Worm (Caenorhabditis elegans) whole organism, L4 larva: ENCODE results near the gene nhr-123.

Source experiments
- F10B5.3 ChIP-seq: sonication (generic microtip); optimal IDR thresholded peaks from 2 replicates; lab custom pipeline; 2016; ENCODE audit warnings: mild to moderate bottlenecking, missing genetic modification characterization, missing compliant biosample characterization
- R02D3.7 ChIP-seq: fragments of 150-350 bp; sonication (generic microtip); optimal IDR thresholded peaks from 3 replicates; lab custom pipeline; 2014; ENCODE audit warnings: missing biosample characterization, missing genetic modification characterization
- Y105C5A.15 ChIP-seq: fragments of 200-800 bp; sonication (Bioruptor generic); IDR thresholded peaks from 2 replicates; pipeline ENCODE4 v1.3.6; 2022; ENCODE audit warnings: missing genetic modification characterization, missing compliant biosample characterization
- Y5F2A.4 ChIP-seq: fragments of 200-800 bp; sonication (Bioruptor generic); optimal IDR thresholded peaks from 2 replicates; lab custom pipeline; 2018; ENCODE audit warnings: mild to moderate bottlenecking, missing genetic modification characterization, missing compliant biosample characterization
- Y75B8A.6 ChIP-seq: fragments of 200-800 bp; sonication (Bioruptor generic); IDR thresholded peaks from 2 replicates; pipeline ENCODE4 v1.3.6; 2022; ENCODE audit warnings: missing genetic modification reagents, missing genetic modification characterization, missing compliant biosample characterization
- ZK546.5 ChIP-seq, 2 experiments: sonication (generic microtip); optimal IDR thresholded peaks; 2 replicates each; lab custom pipeline; 2017; ENCODE audit warnings: missing biosample characterization in 2 of 2, missing genetic modification characterization in 2 of 2
- aha-1 ChIP-seq: fragments of 150-350 bp; peaks from one replicate; lab custom pipeline; 2014; ENCODE audit warnings: missing biosample characterization, missing genetic modification characterization
- ceh-20 ChIP-seq: fragments of 200-800 bp; sonication (Bioruptor generic); IDR thresholded peaks from 2 replicates; pipeline ENCODE4 v1.3.6; 2022; ENCODE audit warnings: missing genetic modification reagents, missing genetic modification characterization, missing compliant biosample characterization
- ceh-28 ChIP-seq: fragments of 150-350 bp; optimal IDR thresholded peaks from 2 replicates; lab custom pipeline; 2014; ENCODE audit warnings: missing biosample characterization, missing genetic modification reagents, missing genetic modification characterization
- daf-12 ChIP-seq: fragments of 150-350 bp; optimal IDR thresholded peaks from 2 replicates; lab custom pipeline; 2014; ENCODE audit warnings: missing biosample characterization, missing genetic modification reagents, missing genetic modification characterization
- daf-16 ChIP-seq, 3 experiments: sonication (generic microtip); optimal IDR thresholded peaks; 2 replicates each; lab custom pipeline; 2016 to 2017; ENCODE audit warnings: missing genetic modification characterization in 3 of 3, missing genetic modification reagents in 3 of 3, mild to moderate bottlenecking in 2 of 3, missing compliant biosample characterization in 2 of 3, missing biosample characterization in 1 of 3, moderate library complexity in 1 of 3
- daf-19 ChIP-seq: fragments of 200-800 bp; sonication (Bioruptor generic); conservative IDR thresholded peaks from 2 replicates; pipeline ENCODE4 v1.3.6; 2022; ENCODE audit warnings: missing genetic modification characterization, missing compliant biosample characterization
- dmd-6 ChIP-seq: fragments of 200-800 bp; sonication (Bioruptor generic); IDR thresholded peaks from 2 replicates; pipeline ENCODE4 v1.3.6; 2022; ENCODE audit warnings: missing genetic modification reagents, missing genetic modification characterization, missing compliant biosample characterization
- dpl-1 ChIP-seq: fragments of 150-350 bp; optimal IDR thresholded peaks from 2 replicates; lab custom pipeline; 2014; ENCODE audit warnings: missing biosample characterization, missing genetic modification reagents, missing genetic modification characterization
- dve-1 ChIP-seq: sonication (generic microtip); optimal IDR thresholded peaks from 2 replicates; lab custom pipeline; 2017; ENCODE audit warnings: antibody characterized with exemption, mild to moderate bottlenecking, missing genetic modification characterization, missing compliant biosample characterization; ENCODE audit not compliant: insufficient read depth
- egl-27 ChIP-seq: sonication (generic microtip); optimal IDR thresholded peaks from 3 replicates; lab custom pipeline; 2017; ENCODE audit warnings: missing biosample characterization, missing genetic modification reagents, missing genetic modification characterization
- egl-43 ChIP-seq: fragments of 200-800 bp; sonication (Bioruptor generic); IDR thresholded peaks from 2 replicates; pipeline ENCODE4 v1.3.6; 2022; ENCODE audit warnings: missing genetic modification reagents, missing genetic modification characterization, missing compliant biosample characterization
- hmg-1.1 ChIP-seq: fragments of 200-800 bp; sonication (Bioruptor generic); IDR thresholded peaks from 2 replicates; pipeline ENCODE4 v1.3.6; 2022; ENCODE audit warnings: missing genetic modification reagents, missing genetic modification characterization, missing compliant biosample characterization
- jun-1 ChIP-seq: fragments of 150-350 bp; optimal IDR thresholded peaks from 2 replicates; lab custom pipeline; 2014; ENCODE audit warnings: missing biosample characterization, missing genetic modification reagents, missing genetic modification characterization
- lim-7 ChIP-seq: fragments of 200-800 bp; sonication (Bioruptor generic); IDR thresholded peaks from 2 replicates; pipeline ENCODE4 v1.3.6; 2022; ENCODE audit warnings: missing genetic modification characterization, missing compliant biosample characterization
- lin-1 ChIP-seq: fragments of 200-800 bp; sonication (Bioruptor generic); IDR thresholded peaks from 2 replicates; pipeline ENCODE4 v1.3.6; 2022; ENCODE audit warnings: missing genetic modification reagents, missing genetic modification characterization, missing compliant biosample characterization
- lir-3 ChIP-seq: sonication (generic microtip); optimal IDR thresholded peaks from 2 replicates; lab custom pipeline; 2016; ENCODE audit warnings: mild to moderate bottlenecking, missing genetic modification characterization, missing compliant biosample characterization
- lsy-2 ChIP-seq, 2 experiments: fragments of 150-350 bp in 1 of 2; sonication (generic microtip) in 1 of 2; optimal IDR thresholded peaks; 2 replicates each; lab custom pipeline; 2014 to 2017; ENCODE audit warnings: missing biosample characterization in 2 of 2, missing genetic modification characterization in 2 of 2
- madf-5 ChIP-seq, 2 experiments: fragments of 200-800 bp; sonication (Bioruptor generic); IDR thresholded peaks; 2 replicates each; pipeline ENCODE4 v1.3.6; 2022; ENCODE audit warnings: missing compliant biosample characterization in 2 of 2, missing genetic modification characterization in 2 of 2
- madf-9 ChIP-seq: fragments of 200-800 bp; sonication (Bioruptor generic); conservative IDR thresholded peaks from 2 replicates; pipeline ENCODE4 v1.3.6; 2022; ENCODE audit warnings: missing genetic modification reagents, missing genetic modification characterization, missing compliant biosample characterization
- mdl-1 ChIP-seq, 2 experiments: fragments of 150-350 bp in 1 of 2; sonication (generic microtip) in 1 of 2; optimal IDR thresholded peaks; 2 replicates each; lab custom pipeline; 2014 to 2017; ENCODE audit warnings: missing biosample characterization in 2 of 2, missing genetic modification characterization in 2 of 2
- mdt-29 ChIP-seq: fragments of 200-800 bp; sonication (Bioruptor generic); IDR thresholded peaks from 2 replicates; pipeline ENCODE4 v1.3.6; 2022; ENCODE audit warnings: missing genetic modification reagents, missing genetic modification characterization, missing compliant biosample characterization
- mep-1 ChIP-seq: fragments of 150-350 bp; sonication (generic microtip); optimal IDR thresholded peaks from 3 replicates; lab custom pipeline; 2014; ENCODE audit warnings: missing biosample characterization, missing genetic modification characterization
- mxl-2 ChIP-seq: fragments of 200-800 bp; sonication (Bioruptor generic); conservative IDR thresholded peaks from 2 replicates; pipeline ENCODE4 v1.3.6; 2022; ENCODE audit warnings: missing genetic modification reagents, missing genetic modification characterization, missing compliant biosample characterization
- nhr-102 ChIP-seq: sonication (generic microtip); optimal IDR thresholded peaks from 2 replicates; lab custom pipeline; 2016; ENCODE audit warnings: mild to moderate bottlenecking, missing genetic modification characterization, moderate library complexity, missing compliant biosample characterization
- nhr-111 ChIP-seq: fragments of 200-800 bp; sonication (Bioruptor generic); optimal IDR thresholded peaks from 2 replicates; lab custom pipeline; 2018; ENCODE audit warnings: mild to moderate bottlenecking, missing genetic modification characterization, missing compliant biosample characterization
- nhr-237 ChIP-seq: sonication (generic microtip); optimal IDR thresholded peaks from 2 replicates; lab custom pipeline; 2017; ENCODE audit warnings: missing biosample characterization, missing genetic modification characterization
- nhr-28 ChIP-seq: fragments of 150-350 bp; optimal IDR thresholded peaks from 2 replicates; lab custom pipeline; 2014; ENCODE audit warnings: missing biosample characterization, missing genetic modification characterization
- nhr-41 ChIP-seq: fragments of 200-800 bp; sonication (Bioruptor generic); IDR thresholded peaks from 2 replicates; pipeline ENCODE4 v1.3.6; 2022; ENCODE audit warnings: missing genetic modification reagents, missing genetic modification characterization, missing compliant biosample characterization
- nhr-42 ChIP-seq: fragments of 200-800 bp; sonication (Bioruptor generic); IDR thresholded peaks from 2 replicates; pipeline ENCODE4 v1.3.6; 2022; ENCODE audit warnings: missing genetic modification characterization, missing compliant biosample characterization
- nhr-48 ChIP-seq: sonication (generic microtip); optimal IDR thresholded peaks from 2 replicates; lab custom pipeline; 2016; ENCODE audit warnings: mild to moderate bottlenecking, missing genetic modification characterization, missing compliant biosample characterization
- nhr-6 ChIP-seq: fragments of 150-350 bp; optimal IDR thresholded peaks from 2 replicates; lab custom pipeline; 2014; ENCODE audit warnings: missing biosample characterization, missing genetic modification characterization
- nhr-76 ChIP-seq: fragments of 150-350 bp; optimal IDR thresholded peaks from 2 replicates; lab custom pipeline; 2014; ENCODE audit warnings: missing biosample characterization, missing genetic modification characterization
- pqm-1 ChIP-seq: sonication (generic microtip); optimal IDR thresholded peaks from 2 replicates; lab custom pipeline; 2017; ENCODE audit warnings: missing biosample characterization, missing genetic modification characterization
- sdz-12 ChIP-seq: fragments of 200-800 bp; sonication (Bioruptor generic); optimal IDR thresholded peaks from 2 replicates; lab custom pipeline; 2018; ENCODE audit warnings: mild to moderate bottlenecking, missing genetic modification characterization, missing compliant biosample characterization
- set-16 ChIP-seq: fragments of 200-800 bp; sonication (Bioruptor generic); IDR thresholded peaks from 2 replicates; pipeline ENCODE4 v1.3.6; 2022; ENCODE audit warnings: missing genetic modification reagents, missing genetic modification characterization, missing compliant biosample characterization
- spr-1 ChIP-seq: sonication (generic microtip); optimal IDR thresholded peaks from 2 replicates; lab custom pipeline; 2016; ENCODE audit warnings: mild to moderate bottlenecking, missing genetic modification characterization, missing compliant biosample characterization
- unc-130 ChIP-seq: sonication (generic microtip); optimal IDR thresholded peaks from 2 replicates; lab custom pipeline; 2016; ENCODE audit warnings: missing genetic modification reagents, missing genetic modification characterization, missing compliant biosample characterization
- unc-39 ChIP-seq: sonication (generic microtip); optimal IDR thresholded peaks from 2 replicates; lab custom pipeline; 2017; ENCODE audit warnings: missing biosample characterization, missing genetic modification characterization

The nhr-123 gene

DNA sequence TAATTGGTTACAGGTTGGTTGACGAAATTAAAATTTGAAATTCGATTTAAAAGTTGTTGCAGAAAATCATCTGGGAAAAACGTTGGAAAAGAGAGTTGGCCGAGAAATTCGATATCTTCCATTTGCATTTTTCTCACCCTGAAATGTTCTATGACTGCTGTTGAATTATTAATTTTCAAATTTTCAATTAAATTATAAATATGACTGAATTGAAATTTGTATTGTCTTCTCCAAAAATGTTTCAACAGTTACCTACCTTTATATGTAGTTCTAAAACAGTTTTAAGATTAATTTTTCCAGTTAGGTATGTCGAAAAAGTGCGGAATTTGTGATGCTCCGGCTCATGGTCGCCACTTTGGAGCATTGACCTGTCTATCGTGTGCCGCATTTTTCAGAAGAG, 35.4 kb downstream of the nhr-123 start, which contains the start of gene nhr-211:
nhr-211 (plus strand) TSS at position 301 of the 400 bp plus-strand sequence.
- TF ChIP-seq Y75B8A.6 (GFP tag; lab: Robert Waterston, UW) (no peak), R02D3.7 (tag; lab: Kevin White, UChicago) (no peak), Y5F2A.4 (no peak), lsy-2 (tag; optimal IDR thresholded peaks at IDR 0.05; lab: Kevin White, UChicago) (no peak), Y105C5A.15 (GFP tag; lab: Robert Waterston, UW) (no peak), nhr-102 (tag; lab: Kevin White, UChicago) (no peak), nhr-6 (tag; lab: Kevin White, UChicago) (no peak), lir-3 (tag; lab: Kevin White, UChicago) (no peak), ZK546.5 (tag; optimal IDR thresholded peaks at IDR 0.05; lab: Kevin White, UChicago) (no peak), dpl-1 (GFP tag; lab: Kevin White, UChicago) (no peak), unc-39 (tag; lab: Kevin White, UChicago) (no peak), jun-1 (tag; lab: Kevin White, UChicago) (no peak), mep-1 (tag; lab: Kevin White, UChicago) (no peak), nhr-237 (tag; lab: Kevin White, UChicago) (no peak), nhr-111 (no peak)

- TF ChIP-seq egl-43 (GFP tag; lab: Robert Waterston, UW) (0 out of 2 replicates have a peak, but pooled peaks have one; percentile 63), lir-3 (tag; lab: Kevin White, UChicago) (no peak), nhr-42 (GFP tag; lab: Robert Waterston, UW) (no peak), set-16 (peak; percentile 64), lim-7 (GFP tag; lab: Robert Waterston, UW) (0 out of 2 replicates have a peak, but pooled peaks have one; percentile 3), spr-1 (no peak), egl-27 (no peak), Y105C5A.15 (GFP tag; lab: Robert Waterston, UW) (no peak), daf-19 (GFP tag; lab: Robert Waterston, UW) (no peak), nhr-41 (GFP tag; lab: Robert Waterston, UW) (no peak), madf-5 (GFP tag; IDR thresholded peaks at IDR 0.05; lab: Robert Waterston, UW) (no peak), ceh-28 (tag; lab: Kevin White, UChicago) (no peak), aha-1 (tag; lab: Kevin White, UChicago) (peak; percentile 11)
Observed at ce11 chrV:487980-488379, 36.7 kb downstream of the nhr-123 start.

DNA sequence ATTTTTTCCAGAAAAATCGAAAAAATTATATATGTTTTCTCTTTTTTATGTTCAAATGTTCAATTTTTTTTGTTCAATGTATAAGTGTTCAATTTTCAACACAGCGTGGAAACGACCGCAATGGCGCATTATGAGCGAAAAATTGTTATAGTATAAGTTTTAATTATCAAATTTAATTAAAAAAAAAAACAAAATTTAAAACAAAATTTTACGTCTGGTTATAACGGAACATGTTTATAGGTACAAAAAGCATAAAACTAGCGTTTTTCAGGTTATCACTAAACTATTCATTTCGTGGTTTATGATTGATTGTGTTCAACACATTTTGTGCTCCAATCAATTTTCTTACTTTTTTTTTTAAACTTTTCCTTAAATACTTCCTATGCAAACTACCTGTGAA, 38.1 kb downstream of the nhr-123 start, which contains the start of gene nhr-106:
nhr-106 (plus strand) TSS at position 301 of the 400 bp plus-strand sequence.
- TF ChIP-seq daf-16 (GFP tag; optimal IDR thresholded peaks at IDR 0.05; lab: Kevin White, UChicago) (no peak), daf-16 (tag; optimal IDR thresholded peaks at IDR 0.05; lab: Kevin White, UChicago) (peak; percentile 26), ceh-28 (tag; lab: Kevin White, UChicago) (no peak), spr-1 (no peak), nhr-28 (tag; lab: Kevin White, UChicago) (peak; percentile 78), madf-9 (no peak), dmd-6 (GFP tag; lab: Robert Waterston, UW) (peak; percentile 48; the same call in 1 of the 2 replicates), pqm-1 (tag; lab: Kevin White, UChicago) (peak; percentile 20)

DNA sequence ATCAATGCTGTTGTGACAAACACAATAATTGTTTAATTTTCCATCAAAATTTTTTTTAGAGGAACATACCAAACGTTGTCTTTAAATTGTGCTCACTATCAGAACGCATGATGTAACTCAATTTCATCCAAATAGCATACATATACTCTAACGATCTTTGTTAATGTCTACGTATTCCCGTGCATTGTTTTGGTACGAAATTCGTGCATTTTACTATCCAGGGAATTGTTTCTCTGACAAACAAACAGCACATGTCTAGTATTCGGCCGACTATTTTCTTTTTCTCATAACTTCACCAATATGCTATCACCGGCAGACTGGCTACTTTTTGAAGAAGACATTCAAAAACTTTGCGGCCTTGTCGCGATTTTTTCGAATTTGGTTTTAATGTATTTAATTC, 40.2 kb downstream of the nhr-123 start, which contains the start of gene str-196:
str-196 (plus strand) TSS at position 301 of the 400 bp plus-strand sequence.
- TF ChIP-seq F10B5.3 = no peak
- TF ChIP-seq Y5F2A.4 = no peak
- TF ChIP-seq dve-1 (tag; lab: Kevin White, UChicago) = no peak
- TF ChIP-seq lin-1 (GFP tag; lab: Robert Waterston, UW) = no peak
- no peak for TF ChIP-seq dmd-6 (GFP tag; lab: Robert Waterston, UW)
- no peak for TF ChIP-seq mdl-1 (tag; optimal IDR thresholded peaks at IDR 0.05; lab: Kevin White, UChicago)
- TF ChIP-seq mdt-29 (GFP tag; lab: Robert Waterston, UW) = no peak
- no peak for TF ChIP-seq sdz-12 (GFP tag; lab: Kevin White, UChicago)
- TF ChIP-seq nhr-48 (tag; lab: Kevin White, UChicago) = no peak
- TF ChIP-seq daf-12 = no peak
- no peak for TF ChIP-seq hmg-1.1
- no peak for TF ChIP-seq nhr-76 (tag; lab: Kevin White, UChicago)
- TF ChIP-seq nhr-111 = no peak
- TF ChIP-seq egl-43 (GFP tag; lab: Robert Waterston, UW) = no peak
- no peak for TF ChIP-seq unc-130
- TF ChIP-seq mxl-2 (GFP tag; lab: Robert Waterston, UW) = no peak
- no peak for TF ChIP-seq ceh-20 (GFP tag; lab: Robert Waterston, UW)
